Worm (Caenorhabditis elegans) whole organism, L4 larva: ENCODE results near the gene zhit-2.

Experiments
- F44E2.7 ChIP-seq: fragments of 200-800 bp; sonication (Bioruptor generic); IDR thresholded peaks from 2 replicates; pipeline ENCODE4 v2.1.2; 2022; ENCODE audit warnings: missing genetic modification characterization, missing compliant biosample characterization
- F49E8.2 ChIP-seq: sonication (generic microtip); optimal IDR thresholded peaks from 2 replicates; lab custom pipeline; 2016; ENCODE audit warnings: missing compliant biosample characterization, mild to moderate bottlenecking, missing genetic modification characterization, borderline replicate concordance
- Y5F2A.4 ChIP-seq: fragments of 200-800 bp; sonication (Bioruptor generic); optimal IDR thresholded peaks from 2 replicates; lab custom pipeline; 2018; ENCODE audit warnings: mild to moderate bottlenecking, missing genetic modification characterization, missing compliant biosample characterization
- Y75B8A.6 ChIP-seq: fragments of 200-800 bp; sonication (Bioruptor generic); IDR thresholded peaks from 2 replicates; pipeline ENCODE4 v1.3.6; 2022; ENCODE audit warnings: missing genetic modification reagents, missing genetic modification characterization, missing compliant biosample characterization
- ZK337.2 ChIP-seq: fragments of 200-800 bp; sonication (Bioruptor generic); IDR thresholded peaks from 2 replicates; pipeline ENCODE4 v1.3.6; 2022; ENCODE audit warnings: missing genetic modification reagents, missing genetic modification characterization, missing compliant biosample characterization
- ZK546.5 ChIP-seq, 2 experiments: sonication (generic microtip); optimal IDR thresholded peaks; 2 replicates each; lab custom pipeline; 2017; ENCODE audit warnings: missing biosample characterization in 2 of 2, missing genetic modification characterization in 2 of 2
- aly-2 ChIP-seq: sonication (generic microtip); optimal IDR thresholded peaks from 2 replicates; lab custom pipeline; 2018; ENCODE audit warnings: missing biosample characterization, missing genetic modification characterization
- ceh-20 ChIP-seq: fragments of 200-800 bp; sonication (Bioruptor generic); IDR thresholded peaks from 2 replicates; pipeline ENCODE4 v1.3.6; 2022; ENCODE audit warnings: missing genetic modification reagents, missing genetic modification characterization, missing compliant biosample characterization
- ceh-28 ChIP-seq: fragments of 150-350 bp; optimal IDR thresholded peaks from 2 replicates; lab custom pipeline; 2014; ENCODE audit warnings: missing biosample characterization, missing genetic modification reagents, missing genetic modification characterization
- ceh-32 ChIP-seq: sonication (generic microtip); optimal IDR thresholded peaks from 2 replicates; lab custom pipeline; 2016; ENCODE audit warnings: mild to moderate bottlenecking, missing genetic modification characterization, missing compliant biosample characterization; ENCODE audit not compliant: poor library complexity
- ceh-44 ChIP-seq: fragments of 200-800 bp; sonication (Bioruptor generic); IDR thresholded peaks from 2 replicates; pipeline ENCODE4 v1.3.6; 2022; ENCODE audit warnings: missing genetic modification reagents, missing genetic modification characterization, missing compliant biosample characterization
- cey-2 ChIP-seq: sonication (generic microtip); optimal IDR thresholded peaks from 3 replicates; lab custom pipeline; 2017; ENCODE audit warnings: missing genetic modification characterization, mild to moderate bottlenecking, missing compliant biosample characterization, antibody characterized with exemption, borderline replicate concordance; ENCODE audit not compliant: insufficient read depth
- daf-16 ChIP-seq, 3 experiments: sonication (generic microtip); optimal IDR thresholded peaks; 2 replicates each; lab custom pipeline; 2016 to 2017; ENCODE audit warnings: missing genetic modification characterization in 3 of 3, missing genetic modification reagents in 3 of 3, mild to moderate bottlenecking in 2 of 3, missing compliant biosample characterization in 2 of 3, missing biosample characterization in 1 of 3, moderate library complexity in 1 of 3
- daf-8 ChIP-seq: fragments of 200-800 bp; sonication (Bioruptor generic); IDR thresholded peaks from 2 replicates; pipeline ENCODE4 v1.3.6; 2022; ENCODE audit warnings: missing genetic modification characterization, missing compliant biosample characterization
- duxl-1 ChIP-seq: sonication (generic microtip); optimal IDR thresholded peaks from 2 replicates; lab custom pipeline; 2016; ENCODE audit warnings: mild to moderate bottlenecking, missing genetic modification characterization, moderate library complexity, missing compliant biosample characterization; ENCODE audit not compliant: poor library complexity
- fkh-10 ChIP-seq: fragments of 150-350 bp; optimal IDR thresholded peaks from 2 replicates; lab custom pipeline; 2014; ENCODE audit warnings: missing biosample characterization, missing genetic modification reagents, missing genetic modification characterization
- hif-1 ChIP-seq, 2 experiments: sonication (generic microtip); optimal IDR thresholded peaks; 2 replicates each; lab custom pipeline; 2016 to 2017; ENCODE audit warnings: missing compliant biosample characterization in 2 of 2, missing genetic modification characterization in 2 of 2, missing genetic modification reagents in 2 of 2, missing genotype in 2 of 2, mild to moderate bottlenecking in 1 of 2
- hlh-11 ChIP-seq: fragments of 200-800 bp; sonication (Bioruptor generic); optimal IDR thresholded peaks from 2 replicates; lab custom pipeline; 2018; ENCODE audit warnings: mild to moderate bottlenecking, missing genetic modification characterization, missing compliant biosample characterization
- hlh-30 ChIP-seq: sonication (generic microtip); optimal IDR thresholded peaks from 2 replicates; lab custom pipeline; 2017; ENCODE audit warnings: antibody characterized with exemption, mild to moderate bottlenecking, missing genetic modification characterization, missing compliant biosample characterization; ENCODE audit not compliant: insufficient read depth
- lim-7 ChIP-seq: fragments of 200-800 bp; sonication (Bioruptor generic); IDR thresholded peaks from 2 replicates; pipeline ENCODE4 v1.3.6; 2022; ENCODE audit warnings: missing genetic modification characterization, missing compliant biosample characterization
- lin-15B ChIP-seq: fragments of 150-350 bp; sonication (generic microtip); optimal IDR thresholded peaks from 3 replicates; lab custom pipeline; 2014; ENCODE audit warnings: missing biosample characterization, missing genetic modification characterization
- lin-29 ChIP-seq: fragments of 200-800 bp; sonication (Bioruptor generic); IDR thresholded peaks from 2 replicates; pipeline ENCODE4 v1.3.6; 2022; ENCODE audit warnings: missing genetic modification reagents, missing genetic modification characterization, missing compliant biosample characterization
- lin-39 ChIP-seq: fragments of 150-350 bp; optimal IDR thresholded peaks from 2 replicates; lab custom pipeline; 2014; ENCODE audit warnings: missing biosample characterization, missing genetic modification reagents, missing genetic modification characterization
- lir-3 ChIP-seq: sonication (generic microtip); optimal IDR thresholded peaks from 2 replicates; lab custom pipeline; 2016; ENCODE audit warnings: mild to moderate bottlenecking, missing genetic modification characterization, missing compliant biosample characterization
- madf-9 ChIP-seq: fragments of 200-800 bp; sonication (Bioruptor generic); conservative IDR thresholded peaks from 2 replicates; pipeline ENCODE4 v1.3.6; 2022; ENCODE audit warnings: missing genetic modification reagents, missing genetic modification characterization, missing compliant biosample characterization
- mdl-1 ChIP-seq, 2 experiments: fragments of 150-350 bp in 1 of 2; sonication (generic microtip) in 1 of 2; optimal IDR thresholded peaks; 2 replicates each; lab custom pipeline; 2014 to 2017; ENCODE audit warnings: missing biosample characterization in 2 of 2, missing genetic modification characterization in 2 of 2
- mep-1 ChIP-seq: fragments of 150-350 bp; sonication (generic microtip); optimal IDR thresholded peaks from 3 replicates; lab custom pipeline; 2014; ENCODE audit warnings: missing biosample characterization, missing genetic modification characterization
- mes-2 ChIP-seq: sonication (generic microtip); optimal IDR thresholded peaks from 2 replicates; lab custom pipeline; 2016; ENCODE audit warnings: missing genotype, mild to moderate bottlenecking, missing genetic modification characterization, missing compliant biosample characterization; ENCODE audit not compliant: poor library complexity, severe bottlenecking
- mxl-3 ChIP-seq: fragments of 200-800 bp; sonication (Bioruptor generic); optimal IDR thresholded peaks from 2 replicates; lab custom pipeline; 2018; ENCODE audit warnings: mild to moderate bottlenecking, missing genetic modification characterization, missing compliant biosample characterization
- nhr-10 ChIP-seq: fragments of 150-350 bp; optimal IDR thresholded peaks from 2 replicates; lab custom pipeline; 2014; ENCODE audit warnings: missing biosample characterization, missing genetic modification characterization
- nhr-11 ChIP-seq: fragments of 150-350 bp; optimal IDR thresholded peaks from 2 replicates; lab custom pipeline; 2014; ENCODE audit warnings: missing biosample characterization, missing genetic modification characterization
- nhr-111 ChIP-seq: fragments of 200-800 bp; sonication (Bioruptor generic); optimal IDR thresholded peaks from 2 replicates; lab custom pipeline; 2018; ENCODE audit warnings: mild to moderate bottlenecking, missing genetic modification characterization, missing compliant biosample characterization
- nhr-237 ChIP-seq: sonication (generic microtip); optimal IDR thresholded peaks from 2 replicates; lab custom pipeline; 2017; ENCODE audit warnings: missing biosample characterization, missing genetic modification characterization
- nhr-41 ChIP-seq: fragments of 200-800 bp; sonication (Bioruptor generic); IDR thresholded peaks from 2 replicates; pipeline ENCODE4 v1.3.6; 2022; ENCODE audit warnings: missing genetic modification reagents, missing genetic modification characterization, missing compliant biosample characterization
- nhr-42 ChIP-seq: fragments of 200-800 bp; sonication (Bioruptor generic); IDR thresholded peaks from 2 replicates; pipeline ENCODE4 v1.3.6; 2022; ENCODE audit warnings: missing genetic modification characterization, missing compliant biosample characterization
- nhr-77 ChIP-seq: fragments of 150-350 bp; optimal IDR thresholded peaks from 2 replicates; lab custom pipeline; 2014; ENCODE audit warnings: missing biosample characterization, missing genetic modification characterization
- saeg-2 ChIP-seq: fragments of 200-800 bp; sonication (Bioruptor generic); IDR thresholded peaks from 2 replicates; pipeline ENCODE4 v1.3.6; 2022; ENCODE audit warnings: missing genetic modification reagents, missing genetic modification characterization, missing compliant biosample characterization
- sdz-12 ChIP-seq: fragments of 200-800 bp; sonication (Bioruptor generic); optimal IDR thresholded peaks from 2 replicates; lab custom pipeline; 2018; ENCODE audit warnings: mild to moderate bottlenecking, missing genetic modification characterization, missing compliant biosample characterization
- set-16 ChIP-seq: fragments of 200-800 bp; sonication (Bioruptor generic); IDR thresholded peaks from 2 replicates; pipeline ENCODE4 v1.3.6; 2022; ENCODE audit warnings: missing genetic modification reagents, missing genetic modification characterization, missing compliant biosample characterization
- skn-1 ChIP-seq: fragments of 150-350 bp; optimal IDR thresholded peaks from 2 replicates; lab custom pipeline; 2014; ENCODE audit warnings: missing biosample characterization, missing genetic modification characterization
- unc-130 ChIP-seq: sonication (generic microtip); optimal IDR thresholded peaks from 2 replicates; lab custom pipeline; 2016; ENCODE audit warnings: missing genetic modification reagents, missing genetic modification characterization, missing compliant biosample characterization
- unc-62 ChIP-seq, 3 experiments: fragments of 150-350 bp in 1 of 3; sonication (generic microtip); optimal IDR thresholded peaks in 2 of 3; peaks in 1 of 3; 1 replicate in 1 of 3; 2 replicates in 2 of 3; lab custom pipeline; 2014 to 2017; ENCODE audit warnings: missing biosample characterization in 3 of 3, missing genetic modification characterization in 3 of 3, missing genetic modification reagents in 3 of 3, missing genotype in 1 of 3
- vab-7 ChIP-seq: fragments of 200-800 bp; sonication (Bioruptor generic); IDR thresholded peaks from 2 replicates; pipeline ENCODE4 v1.3.6; 2022; ENCODE audit warnings: missing genetic modification reagents, missing genetic modification characterization, missing compliant biosample characterization
- zfp-3 ChIP-seq: fragments of 200-800 bp; sonication (Bioruptor generic); conservative IDR thresholded peaks from 2 replicates; pipeline ENCODE4 v1.3.6; 2022; ENCODE audit warnings: missing genetic modification reagents, missing genetic modification characterization, missing compliant biosample characterization
- zip-11 ChIP-seq: fragments of 200-800 bp; sonication (Bioruptor generic); IDR thresholded peaks from 2 replicates; pipeline ENCODE4 v1.3.6; 2022; ENCODE audit warnings: missing genetic modification characterization, missing compliant biosample characterization
- zip-2 ChIP-seq: fragments of 150-350 bp; optimal IDR thresholded peaks from 2 replicates; lab custom pipeline; 2014; ENCODE audit warnings: missing biosample characterization, missing genetic modification characterization
- ztf-11 ChIP-seq: fragments of 150-350 bp; optimal IDR thresholded peaks from 2 replicates; lab custom pipeline; 2014; ENCODE audit warnings: missing biosample characterization, missing genetic modification characterization

zhit-2 gene

DNA sequence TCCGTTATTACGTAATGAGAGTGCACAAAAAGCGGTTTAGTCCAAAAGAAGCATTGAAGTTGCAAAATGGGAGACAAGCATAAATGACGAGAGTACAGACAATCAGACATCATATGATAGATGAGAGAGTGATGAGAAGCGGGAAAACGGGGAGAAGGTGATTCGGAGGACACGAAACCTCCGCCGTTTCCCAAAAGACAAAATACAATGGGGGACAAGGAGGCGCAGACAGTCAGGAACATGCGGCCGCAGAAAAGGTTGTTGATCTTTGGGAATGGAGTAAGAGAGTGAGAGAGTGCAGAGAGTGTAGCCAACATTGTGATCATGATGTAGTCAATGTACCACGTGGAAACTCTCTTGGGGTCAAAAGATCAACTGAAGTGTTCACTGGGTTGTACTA lies 6.5 kb downstream of the zhit-2 start (continued):
- TF ChIP-seq hif-1 (tag; optimal IDR thresholded peaks at IDR 0.05; lab: Kevin White, UChicago) (peak; percentile 48 to 90), unc-130 (GFP tag; lab: Kevin White, UChicago) (no peak), Y5F2A.4 (no peak), lin-15B (tag; lab: Kevin White, UChicago) (no peak), set-16 (GFP tag; lab: Robert Waterston, UW) (peak; percentile 57; the same call in 1 of the 2 replicates), mdl-1 (tag; optimal IDR thresholded peaks at IDR 0.05; lab: Kevin White, UChicago) (peak; percentile 91 to 99), daf-16 (GFP tag; optimal IDR thresholded peaks at IDR 0.05; lab: Kevin White, UChicago) (peak; percentile 67 to 74), daf-16 (tag; optimal IDR thresholded peaks at IDR 0.05; lab: Kevin White, UChicago) (peak; percentile 93), madf-9 (GFP tag; lab: Robert Waterston, UW) (peak; percentile 70; the same call in 1 of the 2 replicates), hlh-30 (tag; lab: Kevin White, UChicago) (peak; percentile 98), nhr-10 (tag; lab: Kevin White, UChicago) (peak; percentile 80), nhr-42 (no peak), duxl-1 (peak; percentile 70), ceh-28 (tag; lab: Kevin White, UChicago) (peak; percentile 45), nhr-41 (peak; percentile 70; the same call in 1 of the 2 replicates), hlh-11 (peak; percentile 99), saeg-2 (GFP tag; lab: Robert Waterston, UW) (peak; percentile 87), mes-2 (tag; lab: Kevin White, UChicago) (peak; percentile 76), nhr-11 (tag; lab: Kevin White, UChicago) (peak; percentile 100), mep-1 (tag; lab: Kevin White, UChicago) (peak; percentile 96), zip-2 (tag; lab: Kevin White, UChicago) (no peak), lin-29 (GFP tag; lab: Robert Waterston, UW) (0 out of 2 replicates have a peak, but pooled peaks have one; percentile 31), skn-1 (no peak), lir-3 (tag; lab: Kevin White, UChicago) (no peak), fkh-10 (GFP tag; lab: Kevin White, UChicago) (peak; percentile 90), unc-62 (GFP tag; optimal IDR thresholded peaks at IDR 0.05 in 1 of 2; lab: Kevin White, UChicago) (peak in 1 of 2 experiments; percentile 100), unc-62 (tag; optimal IDR thresholded peaks at IDR 0.05; lab: Kevin White, UChicago) (no peak)

DNA sequence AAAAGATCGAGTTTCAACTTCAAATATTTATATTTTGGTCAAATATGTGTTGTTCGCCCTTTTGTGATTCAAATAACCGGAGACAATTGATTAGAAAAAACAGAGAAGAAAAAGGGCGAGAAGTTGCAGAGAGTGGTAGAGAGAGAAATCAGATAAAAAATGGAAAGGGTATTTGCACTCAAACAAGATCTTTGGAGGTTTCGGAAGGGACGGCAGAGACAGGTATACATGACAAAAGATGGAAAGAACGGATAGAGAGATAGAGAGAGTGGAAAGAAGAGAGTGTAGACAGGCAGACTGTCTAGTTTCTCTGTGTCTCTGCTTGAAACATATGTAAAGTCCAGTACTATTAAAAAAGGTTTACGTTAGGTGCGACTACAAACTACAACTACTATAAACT lies 8.0 kb downstream of the zhit-2 start:
- TF ChIP-seq nhr-11 (tag; lab: Kevin White, UChicago), result peak; percentile 50
- TF ChIP-seq mep-1 (tag; lab: Kevin White, UChicago), result peak; percentile 41
- TF ChIP-seq sdz-12 (GFP tag; lab: Kevin White, UChicago), result no peak
- no peak for TF ChIP-seq vab-7 (GFP tag; lab: Robert Waterston, UW)
- TF ChIP-seq mdl-1 (tag; optimal IDR thresholded peaks at IDR 0.05; lab: Kevin White, UChicago), result peak in 1 of 2 experiments; percentile 36
- peak; percentile 35 for TF ChIP-seq mxl-3
- peak; percentile 30 for TF ChIP-seq mes-2 (tag; lab: Kevin White, UChicago)
- no peak for TF ChIP-seq ztf-11 (tag; lab: Kevin White, UChicago)
- no peak for TF ChIP-seq aly-2 (tag; lab: Kevin White, UChicago)
- no peak for TF ChIP-seq lim-7 (GFP tag; lab: Robert Waterston, UW)
- TF ChIP-seq daf-8, result no peak
- no peak for TF ChIP-seq ZK337.2 (GFP tag; lab: Robert Waterston, UW)
- no peak for TF ChIP-seq ceh-20 (GFP tag; lab: Robert Waterston, UW)
- TF ChIP-seq nhr-42, result no peak
- no peak for TF ChIP-seq nhr-237 (tag; lab: Kevin White, UChicago)
- TF ChIP-seq zip-11, result no peak
- no peak for TF ChIP-seq ceh-32 (tag; lab: Kevin White, UChicago)
- TF ChIP-seq nhr-77 (tag; lab: Kevin White, UChicago), result no peak
- TF ChIP-seq madf-9 (GFP tag; lab: Robert Waterston, UW), result no peak
- TF ChIP-seq F49E8.2 (tag; lab: Kevin White, UChicago), result no peak
- TF ChIP-seq ZK546.5 (tag; optimal IDR thresholded peaks at IDR 0.05; lab: Kevin White, UChicago), result no peak
- no peak for TF ChIP-seq lin-39 (tag; lab: Kevin White, UChicago)
- no peak for TF ChIP-seq F44E2.7
- no peak for TF ChIP-seq ceh-44 (GFP tag; lab: Robert Waterston, UW)
- no peak for TF ChIP-seq Y75B8A.6
- no peak for TF ChIP-seq nhr-111 (GFP tag; lab: Kevin White, UChicago)
- no peak for TF ChIP-seq skn-1
- TF ChIP-seq cey-2 (tag; lab: Kevin White, UChicago), result no peak
- no peak for TF ChIP-seq zfp-3 (GFP tag; lab: Robert Waterston, UW)
